Worm (Caenorhabditis elegans) whole organism, young adult: ENCODE measurements around the gene vab-9.

ENCODE experiments used
- F10E7.11 ChIP-seq: sonication (generic microtip); optimal IDR thresholded peaks from 2 replicates; lab custom pipeline; 2017; ENCODE audit warnings: mild to moderate bottlenecking, missing genetic modification characterization, moderate library complexity, missing compliant biosample characterization
- F55B11.4 ChIP-seq: sonication (generic microtip); optimal IDR thresholded peaks from 2 replicates; lab custom pipeline; 2016; ENCODE audit warnings: missing compliant biosample characterization, missing genetic modification characterization, borderline replicate concordance; ENCODE audit not compliant: insufficient read depth
- F57C9.4 ChIP-seq: sonication (generic microtip); optimal IDR thresholded peaks from 2 replicates; lab custom pipeline; 2017; ENCODE audit warnings: mild to moderate bottlenecking, missing genetic modification characterization, missing compliant biosample characterization
- K11D2.4 ChIP-seq: fragments of 200-800 bp; sonication (Bioruptor generic); IDR thresholded peaks from 2 replicates; pipeline ENCODE4 v1.3.6; 2022; ENCODE audit warnings: missing genetic modification reagents, missing genetic modification characterization, missing compliant biosample characterization
- K12H6.12 ChIP-seq: fragments of 200-800 bp; sonication (Bioruptor generic); optimal IDR thresholded peaks from 2 replicates; lab custom pipeline; 2018; ENCODE audit warnings: mild to moderate bottlenecking, missing genetic modification characterization, missing compliant biosample characterization
- Y95B8A.8 ChIP-seq: fragments of 200-800 bp; sonication (Bioruptor generic); IDR thresholded peaks from 2 replicates; pipeline ENCODE4 v1.3.6; 2022; ENCODE audit warnings: missing genetic modification reagents, missing genetic modification characterization, missing compliant biosample characterization
- ama-1 ChIP-seq, 3 experiments: fragments of 150-350 bp in 1 of 3; sonication (generic microtip) in 2 of 3; optimal IDR thresholded peaks; 2 replicates each; lab custom pipeline; 2014 to 2018; ENCODE audit warnings: missing biosample characterization in 2 of 3, missing genetic modification characterization in 2 of 3, missing genetic modification reagents in 2 of 3
- atf-7 ChIP-seq: sonication (generic microtip); optimal IDR thresholded peaks from 2 replicates; lab custom pipeline; 2017; ENCODE audit warnings: mild to moderate bottlenecking, missing genetic modification characterization, missing compliant biosample characterization
- attf-6 ChIP-seq: fragments of 200-800 bp; sonication (Bioruptor generic); IDR thresholded peaks from 2 replicates; pipeline ENCODE4 v1.3.6; 2022; ENCODE audit warnings: missing genetic modification reagents, missing genetic modification characterization, missing compliant biosample characterization
- cebp-1 ChIP-seq, 2 experiments: fragments of 200-800 bp in 1 of 2; sonication (Bioruptor generic) in 1 of 2; sonication (generic microtip) in 1 of 2; IDR thresholded peaks in 1 of 2; optimal IDR thresholded peaks in 1 of 2; 2 replicates each; pipeline versions ENCODE4 v1.3.6 to Lab custom; 2017 to 2022; ENCODE audit warnings: missing compliant biosample characterization in 2 of 2, missing genetic modification characterization in 2 of 2, mild to moderate bottlenecking in 1 of 2, missing genetic modification reagents in 1 of 2, moderate library complexity in 1 of 2
- ceh-40 ChIP-seq: fragments of 200-800 bp; sonication (Bioruptor generic); IDR thresholded peaks from 2 replicates; pipeline ENCODE4 v1.3.6; 2022; ENCODE audit warnings: missing genetic modification characterization, missing compliant biosample characterization
- die-1 ChIP-seq: sonication (generic microtip); optimal IDR thresholded peaks from 2 replicates; lab custom pipeline; 2016; ENCODE audit warnings: missing genotype, mild to moderate bottlenecking, missing genetic modification characterization, missing compliant biosample characterization
- egl-44 ChIP-seq: fragments of 200-800 bp; sonication (Bioruptor generic); IDR thresholded peaks from 2 replicates; pipeline ENCODE4 v1.3.6; 2022; ENCODE audit warnings: missing genetic modification reagents, missing genetic modification characterization, missing compliant biosample characterization
- ets-4 ChIP-seq: fragments of 200-800 bp; sonication (Bioruptor generic); optimal IDR thresholded peaks from 2 replicates; lab custom pipeline; 2018; ENCODE audit warnings: mild to moderate bottlenecking, missing genetic modification characterization, missing compliant biosample characterization
- gei-17 ChIP-seq: fragments of 200-800 bp; sonication (Bioruptor generic); optimal IDR thresholded peaks from 2 replicates; lab custom pipeline; 2018; ENCODE audit warnings: mild to moderate bottlenecking, missing genetic modification characterization, missing compliant biosample characterization
- hlh-26 ChIP-seq: fragments of 200-800 bp; sonication (Bioruptor generic); conservative IDR thresholded peaks from 2 replicates; pipeline ENCODE4 v1.3.6; 2022; ENCODE audit warnings: missing genetic modification reagents, missing genetic modification characterization, missing compliant biosample characterization
- hmg-1.2 ChIP-seq: fragments of 200-800 bp; sonication (Bioruptor generic); IDR thresholded peaks from 2 replicates; pipeline ENCODE4 v1.3.6; 2022; ENCODE audit warnings: missing genetic modification reagents, missing genetic modification characterization, missing compliant biosample characterization
- hmg-20 ChIP-seq: fragments of 200-800 bp; sonication (Bioruptor generic); IDR thresholded peaks from 2 replicates; pipeline ENCODE4 v1.3.6; 2022; ENCODE audit warnings: missing genetic modification reagents, missing genetic modification characterization, missing compliant biosample characterization
- hrde-1 ChIP-seq: sonication (generic microtip); optimal IDR thresholded peaks from 2 replicates; lab custom pipeline; 2016; ENCODE audit warnings: missing genetic modification characterization, mild to moderate bottlenecking, missing compliant biosample characterization, moderate library complexity, missing genotype, missing genetic modification reagents, borderline replicate concordance
- lag-1 ChIP-seq: fragments of 200-800 bp; sonication (Bioruptor generic); IDR thresholded peaks from 2 replicates; pipeline ENCODE4 v1.3.6; 2022; ENCODE audit warnings: missing genetic modification reagents, missing genetic modification characterization, missing compliant biosample characterization
- lin-54 ChIP-seq: fragments of 200-800 bp; sonication (Bioruptor generic); optimal IDR thresholded peaks from 2 replicates; lab custom pipeline; 2018; ENCODE audit warnings: mild to moderate bottlenecking, missing genetic modification characterization, missing compliant biosample characterization
- nhr-27 ChIP-seq: fragments of 200-800 bp; sonication (Bioruptor generic); optimal IDR thresholded peaks from 2 replicates; lab custom pipeline; 2018; ENCODE audit warnings: mild to moderate bottlenecking, missing genetic modification characterization, moderate library complexity, missing compliant biosample characterization
- nhr-80 ChIP-seq: sonication (generic microtip); optimal IDR thresholded peaks from 2 replicates; lab custom pipeline; 2016; ENCODE audit warnings: missing genetic modification characterization, missing compliant biosample characterization
- repo-1 ChIP-seq: sonication (generic microtip); optimal IDR thresholded peaks from 2 replicates; lab custom pipeline; 2017; ENCODE audit warnings: mild to moderate bottlenecking, missing genetic modification characterization, missing compliant biosample characterization
- sdz-38 ChIP-seq: sonication (generic microtip); optimal IDR thresholded peaks from 2 replicates; lab custom pipeline; 2016; ENCODE audit warnings: missing genotype, missing genetic modification characterization, missing compliant biosample characterization
- snpc-3.4 ChIP-seq: sonication (generic microtip); optimal IDR thresholded peaks from 2 replicates; lab custom pipeline; 2017; ENCODE audit warnings: missing genetic modification characterization, mild to moderate bottlenecking, missing compliant biosample characterization, antibody characterized with exemption, moderate library complexity, missing genotype, missing genetic modification reagents
- snpc-4 ChIP-seq, 5 experiments: fragments of 150-350 bp in 1 of 5; sonication (generic microtip) in 4 of 5; optimal IDR thresholded peaks; 2 replicates each; lab custom pipeline; 2014 to 2018; ENCODE audit warnings: missing genetic modification characterization in 5 of 5, missing biosample characterization in 3 of 5, antibody characterized with exemption in 2 of 5, mild to moderate bottlenecking in 2 of 5, missing compliant biosample characterization in 2 of 5, missing genotype in 2 of 5, moderate library complexity in 2 of 5, missing genetic modification reagents in 1 of 5
- sptf-2 ChIP-seq: fragments of 200-800 bp; sonication (Bioruptor generic); optimal IDR thresholded peaks from 2 replicates; lab custom pipeline; 2018; ENCODE audit warnings: mild to moderate bottlenecking, missing genetic modification characterization, missing compliant biosample characterization
- tbp1 ChIP-seq: fragments of 200-800 bp; sonication (Bioruptor generic); optimal IDR thresholded peaks from 2 replicates; lab custom pipeline; 2018; ENCODE audit warnings: mild to moderate bottlenecking, missing genetic modification characterization, missing compliant biosample characterization
- unc-130 ChIP-seq: sonication (generic microtip); optimal IDR thresholded peaks from 2 replicates; lab custom pipeline; 2016; ENCODE audit warnings: missing genetic modification reagents, missing genetic modification characterization, missing compliant biosample characterization
- ztf-22 ChIP-seq: fragments of 200-800 bp; sonication (Bioruptor generic); optimal IDR thresholded peaks from 2 replicates; lab custom pipeline; 2018; ENCODE audit warnings: mild to moderate bottlenecking, missing genetic modification characterization, moderate library complexity, missing compliant biosample characterization
- ztf-3 ChIP-seq: fragments of 200-800 bp; sonication (Bioruptor generic); optimal IDR thresholded peaks from 2 replicates; lab custom pipeline; 2018; ENCODE audit warnings: mild to moderate bottlenecking, missing genetic modification characterization, missing compliant biosample characterization

The vab-9 gene

ce11 chrII:8625163-8625562, 12.4 kb downstream of the vab-9 start, which contains the start of gene sptf-2:
sptf-2 (plus strand) TSS chrII:8625459.
- no peak for TF ChIP-seq hlh-26 (GFP tag; lab: Robert Waterston, UW)
- TF ChIP-seq snpc-4 (GFP tag; optimal IDR thresholded peaks at IDR 0.05; lab: Kevin White, UChicago), result no peak
- TF ChIP-seq snpc-4 (tag; optimal IDR thresholded peaks at IDR 0.05; lab: Kevin White, UChicago), result no peak
- TF ChIP-seq hmg-20 (GFP tag; lab: Robert Waterston, UW), result no peak
- TF ChIP-seq F55B11.4 (tag; lab: Kevin White, UChicago), result no peak
- no peak for TF ChIP-seq tbp1 (GFP tag; lab: Kevin White, UChicago)
- no peak for TF ChIP-seq Y95B8A.8 (GFP tag; lab: Robert Waterston, UW)
- TF ChIP-seq nhr-80, result peak; percentile 99
- no peak for TF ChIP-seq K12H6.12
- TF ChIP-seq ztf-22 (GFP tag; lab: Kevin White, UChicago), result peak; percentile 23
- TF ChIP-seq ets-4, result peak; percentile 70
- no peak for TF ChIP-seq nhr-27 (tag; lab: Kevin White, UChicago)
- TF ChIP-seq attf-6 (GFP tag; lab: Robert Waterston, UW), result no peak
- TF ChIP-seq atf-7 (tag; lab: Kevin White, UChicago), result peak; percentile 25
- no peak for TF ChIP-seq F10E7.11 (tag; lab: Kevin White, UChicago)
- no peak for TF ChIP-seq cebp-1 (GFP tag; IDR thresholded peaks at IDR 0.05; lab: Robert Waterston, UW)
- TF ChIP-seq cebp-1 (tag; optimal IDR thresholded peaks at IDR 0.05; lab: Kevin White, UChicago), result no peak
- TF ChIP-seq sptf-2, result peak; percentile 99
- TF ChIP-seq F57C9.4 (tag; lab: Kevin White, UChicago), result no peak
- TF ChIP-seq lag-1 (GFP tag; lab: Robert Waterston, UW), result no peak
- TF ChIP-seq ceh-40, result 0 out of 2 replicates have a peak, but pooled peaks have one; percentile 4
- TF ChIP-seq sdz-38 (tag; lab: Kevin White, UChicago), result no peak
- peak; percentile 16; the same call in 1 of the 2 replicates for TF ChIP-seq hmg-1.2 (GFP tag; lab: Robert Waterston, UW)

- TF ChIP-seq hrde-1 (tag; lab: Kevin White, UChicago) (no peak), lin-54 (GFP tag; lab: Kevin White, UChicago) (no peak), ztf-3 (GFP tag; lab: Kevin White, UChicago) (no peak)
Observed at ce11 chrII:8623396-8623795, 14.1 kb downstream of the vab-9 start, which contains the start of gene T22C8.4. T22C8.4 (minus strand) TSS chrII:8623496.

- no peak for TF ChIP-seq snpc-3.4
Observed at ce11 chrII:8621883-8622282, 15.6 kb downstream of the vab-9 start, which contains the start of gene T22C8.3. T22C8.3 (minus strand) TSS chrII:8621983.

ce11 chrII:8617516-8617915, 20.0 kb downstream of the vab-9 start, which contains the start of gene chhy-1:
chhy-1 (minus strand) TSS chrII:8617616.
- no peak for TF ChIP-seq snpc-3.4
- TF ChIP-seq ama-1 (optimal IDR thresholded peaks at IDR 0.05; lab: Kevin White, UChicago), result no peak
- TF ChIP-seq ama-1 (GFP tag; optimal IDR thresholded peaks at IDR 0.05; lab: Kevin White, UChicago), result no peak
- no peak for TF ChIP-seq gei-17

ce11 chrII:8616155-8616554, 21.4 kb downstream of the vab-9 start:
- TF ChIP-seq ztf-3 (GFP tag; lab: Kevin White, UChicago) (no peak), egl-44 (no peak), die-1 (tag; lab: Kevin White, UChicago) (no peak), hmg-1.2 (GFP tag; lab: Robert Waterston, UW) (no peak), K11D2.4 (GFP tag; lab: Robert Waterston, UW) (no peak), unc-130 (no peak), repo-1 (no peak), K12H6.12 (no peak)
